Worm (Caenorhabditis elegans): ENCODE measurements around the gene lact-9.

lact-9 gene

DNA sequence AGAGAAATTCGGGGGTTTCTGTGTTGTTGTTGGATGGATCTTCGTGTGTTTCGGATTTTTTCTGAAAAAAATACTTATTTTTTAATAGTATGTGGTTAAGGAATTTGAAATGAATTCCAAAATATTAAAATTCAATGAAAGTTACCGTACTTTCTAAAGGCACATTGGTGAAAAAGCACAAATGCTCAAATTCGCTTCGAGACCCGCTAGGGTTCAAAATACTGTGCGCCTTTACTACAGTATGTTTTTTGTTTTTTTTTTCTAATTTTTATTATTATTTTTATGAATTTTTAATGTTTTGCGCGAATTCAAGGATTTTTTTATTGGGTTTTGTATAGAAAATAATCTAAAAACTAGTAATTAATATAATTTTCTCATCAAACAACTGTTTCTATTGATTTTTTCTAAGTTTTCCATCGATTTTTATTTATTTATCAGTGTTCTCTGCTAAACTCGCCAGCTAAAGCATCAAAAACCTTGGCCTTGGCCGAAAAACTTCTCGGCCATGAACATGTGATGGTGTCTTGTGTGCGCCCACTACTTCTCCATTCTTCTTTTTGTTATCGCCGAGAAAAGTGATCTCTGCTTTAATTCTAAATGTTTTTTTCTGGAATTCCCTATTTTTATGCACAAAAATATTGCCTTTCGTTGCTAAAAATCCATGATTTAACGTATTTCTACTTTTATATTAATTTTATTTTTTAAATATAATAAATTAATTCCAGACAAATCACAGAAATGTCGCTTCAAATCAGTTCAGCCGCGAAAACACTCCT, 2.0 kb downstream of the lact-9 start, which contains the start of gene iscu-1 (continued):
- TF ChIP-seq attf-6 (GFP tag; IDR thresholded peaks at IDR 0.05) (peak; percentile 91), bed-1 (GFP tag; IDR thresholded peaks at IDR 0.05) (no peak), ceh-40 (GFP tag; IDR thresholded peaks at IDR 0.05) (no peak), ztf-28 (GFP tag; IDR thresholded peaks at IDR 0.05) (no peak), zim-3 (tag; optimal IDR thresholded peaks at IDR 0.05) (no peak), pha-4 (tag; optimal IDR thresholded peaks at IDR 0.05) (no peak), atf-7 (tag; optimal IDR thresholded peaks at IDR 0.05) (no peak), mcd-1 (GFP tag; IDR thresholded peaks at IDR 0.05) (no peak), let-607 (tag; optimal IDR thresholded peaks at IDR 0.05) (no peak), B0336.3 (GFP tag; IDR thresholded peaks at IDR 0.05) (no peak), ceh-27 (GFP tag; optimal IDR thresholded peaks at IDR 0.05) (peak; percentile 38), F52B5.7 (tag; optimal IDR thresholded peaks at IDR 0.05) (no peak)

DNA sequence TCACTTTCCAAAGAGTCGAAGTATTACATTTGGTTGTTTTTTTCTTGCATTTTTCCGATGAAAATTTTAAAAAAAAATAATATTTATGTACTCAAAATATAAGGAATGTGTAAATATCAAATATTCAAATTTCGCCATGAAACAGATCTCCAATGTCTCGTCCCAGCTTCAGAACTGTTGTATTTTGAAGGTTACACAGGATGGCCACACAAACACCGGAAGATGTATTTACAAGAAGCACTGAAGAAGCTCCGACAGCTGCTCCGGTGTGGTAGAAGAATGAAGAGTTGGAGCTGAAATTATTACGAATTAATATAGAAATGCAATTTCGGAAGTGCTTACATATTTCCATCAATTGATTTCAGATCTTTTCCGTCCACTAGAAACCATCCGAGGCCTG, 3.1 kb downstream of the lact-9 start:
- TF ChIP-seq F33H1.4 (GFP tag; IDR thresholded peaks at IDR 0.05): 0 out of 2 replicates have a peak, but pooled peaks have one; percentile 6
- TF ChIP-seq ztf-22 (GFP tag; optimal IDR thresholded peaks at IDR 0.05): no peak
- no peak for TF ChIP-seq hlh-26 (GFP tag; conservative IDR thresholded peaks at IDR 0.05)
- no peak for TF ChIP-seq F57A8.1 (GFP tag; optimal IDR thresholded peaks at IDR 0.05)
- peak; percentile 74; the same call in 1 of the 2 replicates for TF ChIP-seq attf-6 (GFP tag; IDR thresholded peaks at IDR 0.05)
- TF ChIP-seq T07F8.4 (tag; optimal IDR thresholded peaks at IDR 0.05): no peak
- no peak for TF ChIP-seq let-607 (tag; optimal IDR thresholded peaks at IDR 0.05)
- TF ChIP-seq athp-1 (tag; optimal IDR thresholded peaks at IDR 0.05): peak; percentile 26
- TF ChIP-seq cebp-1 (GFP tag; IDR thresholded peaks at IDR 0.05): no peak
- TF ChIP-seq cebp-1 (tag; optimal IDR thresholded peaks at IDR 0.05): no peak
- TF ChIP-seq snpc-4 (GFP tag; optimal IDR thresholded peaks at IDR 0.05): no peak
- TF ChIP-seq snpc-4 (tag; optimal IDR thresholded peaks at IDR 0.05): peak in 1 of 4 experiments; percentile 73
- TF ChIP-seq egl-18 (GFP tag; IDR thresholded peaks at IDR 0.05): no peak
- TF ChIP-seq ztf-18 (tag; optimal IDR thresholded peaks at IDR 0.05): peak; percentile 20
- peak; percentile 22 for TF ChIP-seq him-1 (tag; optimal IDR thresholded peaks at IDR 0.05)
- TF ChIP-seq lin-54 (GFP tag; optimal IDR thresholded peaks at IDR 0.05): no peak
- TF ChIP-seq ama-1 (optimal IDR thresholded peaks at IDR 0.05): no peak
- peak in 1 of 2 experiments; percentile 19 for TF ChIP-seq ama-1 (GFP tag; optimal IDR thresholded peaks at IDR 0.05)

DNA sequence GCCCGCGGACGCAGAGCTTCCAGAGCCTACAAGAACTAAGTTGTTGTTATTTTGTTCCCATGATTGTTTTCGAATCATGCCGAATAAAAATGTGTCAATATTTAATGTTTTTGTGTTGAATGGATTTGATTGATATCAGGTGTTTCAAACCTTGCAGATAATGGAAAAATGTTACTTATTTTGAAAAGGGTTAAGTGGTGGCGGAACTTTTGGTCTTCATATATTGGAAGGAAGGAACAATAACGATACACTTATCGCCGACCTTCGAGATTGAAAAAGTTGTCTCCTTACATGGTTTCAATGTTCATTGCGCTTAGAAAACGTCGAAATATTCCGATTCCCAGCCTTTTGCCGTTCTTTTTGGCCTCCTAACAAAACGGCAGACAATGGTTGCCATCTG, 6.7 kb downstream of the lact-9 start, which contains the start of gene gly-10:
Gene gly-10, plus strand, starts transcription at position 387 of the 400 bp plus-strand sequence.
- peak; percentile 36; the same call in 1 of the 2 replicates for TF ChIP-seq cebp-2 (GFP tag; IDR thresholded peaks at IDR 0.05)
- no peak for TF ChIP-seq F55B11.4 (tag; optimal IDR thresholded peaks at IDR 0.05; ENCODE audit: borderline replicate concordance, insufficient read depth)
- TF ChIP-seq madf-3 (GFP tag; IDR thresholded peaks at IDR 0.05): no peak
- TF ChIP-seq F23B12.7 (tag; optimal IDR thresholded peaks at IDR 0.05; ENCODE audit: insufficient read depth): no peak
- peak; percentile 27 for TF ChIP-seq lin-54 (GFP tag; optimal IDR thresholded peaks at IDR 0.05)
- no peak for TF ChIP-seq akir-1 (GFP tag; optimal IDR thresholded peaks at IDR 0.05)
- TF ChIP-seq hmg-1.2 (GFP tag; IDR thresholded peaks at IDR 0.05): no peak
- peak; percentile 50 for TF ChIP-seq madf-6 (GFP tag; IDR thresholded peaks at IDR 0.05)
- no peak for TF ChIP-seq F57A8.1 (GFP tag; optimal IDR thresholded peaks at IDR 0.05)
- no peak for TF ChIP-seq snpc-4 (GFP tag; optimal IDR thresholded peaks at IDR 0.05)
- peak in 2 of 4 experiments; percentile 47 to 71 for TF ChIP-seq snpc-4 (tag; optimal IDR thresholded peaks at IDR 0.05)
- no peak for TF ChIP-seq B0035.1 (tag; optimal IDR thresholded peaks at IDR 0.05)
- peak; percentile 76; the same call in 1 of the 2 replicates for TF ChIP-seq attf-6 (GFP tag; IDR thresholded peaks at IDR 0.05)
- TF ChIP-seq Y67H2A.10 (GFP tag; conservative IDR thresholded peaks at IDR 0.05): no peak
- 0 out of 2 replicates have a peak, but pooled peaks have one; percentile 27 for TF ChIP-seq zfh-2 (GFP tag; conservative IDR thresholded peaks at IDR 0.05)
- TF ChIP-seq rcor-1 (GFP tag; IDR thresholded peaks at IDR 0.05): peak; percentile 6; the same call in 1 of the 2 replicates
- TF ChIP-seq F37B4.10 (GFP tag; IDR thresholded peaks at IDR 0.05): no peak
